Worm (Caenorhabditis elegans) whole organism, midembryonic: ENCODE results near the gene trpp-11.

ENCODE experiments used
- T22C8.4 ChIP-seq: fragments of 200-800 bp; sonication (Bioruptor generic); IDR thresholded peaks from 2 replicates; pipeline ENCODE4 v1.3.6; 2022; ENCODE audit warnings: missing genetic modification characterization, missing compliant biosample characterization
- cog-1 ChIP-seq: sonication (generic microtip); optimal IDR thresholded peaks from 2 replicates; lab custom pipeline; 2016; ENCODE audit warnings: missing genetic modification characterization, missing compliant biosample characterization
- flt-1 ChIP-seq: fragments of 200-800 bp; sonication (Bioruptor generic); IDR thresholded peaks from 2 replicates; pipeline ENCODE4 v1.3.6; 2022; ENCODE audit warnings: missing genetic modification characterization, missing compliant biosample characterization
- klf-2 ChIP-seq: fragments of 200-800 bp; sonication (Bioruptor generic); conservative IDR thresholded peaks from 2 replicates; pipeline ENCODE4 v1.3.6; 2022; ENCODE audit warnings: missing genetic modification reagents, missing genetic modification characterization, missing compliant biosample characterization
- med-1 ChIP-seq: sonication (generic microtip); optimal IDR thresholded peaks from 2 replicates; lab custom pipeline; 2017; ENCODE audit warnings: missing genetic modification characterization, mild to moderate bottlenecking, missing compliant biosample characterization, antibody characterized with exemption, missing genetic modification reagents; ENCODE audit not compliant: insufficient read depth
- ref-1 ChIP-seq: fragments of 200-800 bp; sonication (Bioruptor generic); conservative IDR thresholded peaks from 2 replicates; pipeline ENCODE4 v1.3.6; 2022; ENCODE audit warnings: missing genetic modification reagents, missing genetic modification characterization, missing compliant biosample characterization
- tab-1 ChIP-seq: fragments of 200-800 bp; sonication (Bioruptor generic); IDR thresholded peaks from 2 replicates; pipeline ENCODE4 v1.3.6; 2022; ENCODE audit warnings: missing genetic modification characterization, missing compliant biosample characterization
- ztf-23 ChIP-seq: fragments of 200-800 bp; sonication (Bioruptor generic); IDR thresholded peaks from 2 replicates; pipeline ENCODE4 v1.3.6; 2022; ENCODE audit warnings: missing genetic modification reagents, missing genetic modification characterization, missing compliant biosample characterization
- ztf-29 ChIP-seq: fragments of 200-800 bp; sonication (Bioruptor generic); IDR thresholded peaks from 2 replicates; pipeline ENCODE4 v1.3.6; 2022; ENCODE audit warnings: missing genetic modification reagents, missing genetic modification characterization, missing compliant biosample characterization

Gene trpp-11

DNA sequence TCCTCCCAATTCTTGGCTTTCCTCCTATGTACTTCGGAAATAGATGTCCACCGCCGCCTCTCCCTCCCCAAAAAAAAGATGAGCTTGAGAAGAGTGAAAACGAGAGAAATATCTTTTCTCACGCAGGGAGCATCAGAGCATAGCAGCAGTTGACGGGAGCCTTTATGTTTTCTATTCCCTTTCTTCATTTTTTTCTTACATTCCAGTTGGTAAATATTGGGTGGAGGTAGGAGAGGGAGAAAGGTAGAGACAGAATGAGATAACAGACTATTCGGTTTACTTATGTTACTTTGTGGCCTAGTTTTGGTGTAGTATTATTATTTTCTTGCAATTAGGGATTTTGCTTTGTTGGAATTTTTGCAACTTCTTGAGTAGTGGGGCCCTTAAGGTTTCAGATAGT lies 49.6 kb downstream of the trpp-11 start:
- TF ChIP-seq cog-1 (tag; lab: Kevin White, UChicago): no peak
- no peak for TF ChIP-seq ref-1 (GFP tag; lab: Robert Waterston, UW)
- TF ChIP-seq flt-1 (GFP tag; lab: Robert Waterston, UW): no peak
- no peak for TF ChIP-seq tab-1
- no peak for TF ChIP-seq klf-2 (GFP tag; lab: Robert Waterston, UW)
- TF ChIP-seq ztf-23 (GFP tag; lab: Robert Waterston, UW): no peak
- no peak for TF ChIP-seq med-1 (GFP tag; lab: Kevin White, UChicago)
- TF ChIP-seq T22C8.4 (GFP tag; lab: Robert Waterston, UW): no peak
- no peak for TF ChIP-seq ztf-29

DNA sequence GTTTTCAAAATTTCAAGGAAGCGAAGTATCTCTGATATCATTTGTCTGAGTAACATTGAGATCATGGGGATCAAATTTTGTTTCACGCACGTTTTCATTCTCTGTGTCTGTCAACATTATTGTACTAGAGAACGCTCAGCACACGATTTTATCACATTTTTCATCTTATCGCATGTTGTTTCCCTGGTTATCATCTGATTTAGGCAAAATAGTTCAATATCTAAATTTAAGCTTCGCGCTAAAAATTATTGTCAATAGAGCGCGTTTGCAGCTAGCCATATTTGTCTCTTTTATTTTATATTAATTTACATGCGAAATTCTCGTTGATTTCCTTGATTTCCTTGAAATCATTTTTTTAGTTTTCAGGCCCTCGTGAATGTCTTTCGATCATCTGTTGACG lies 50.5 kb downstream of the trpp-11 start, which contains the start of gene K02F3.2:
Gene K02F3.2, plus strand, starts transcription at position 357 of the 400 bp plus-strand sequence.
- TF ChIP-seq ztf-23 (GFP tag; lab: Robert Waterston, UW) (no peak), tab-1 (no peak), klf-2 (GFP tag; lab: Robert Waterston, UW) (no peak), med-1 (GFP tag; lab: Kevin White, UChicago) (no peak), ref-1 (GFP tag; lab: Robert Waterston, UW) (no peak), T22C8.4 (GFP tag; lab: Robert Waterston, UW) (no peak), ztf-29 (no peak), cog-1 (tag; lab: Kevin White, UChicago) (no peak), flt-1 (GFP tag; lab: Robert Waterston, UW) (no peak)

DNA sequence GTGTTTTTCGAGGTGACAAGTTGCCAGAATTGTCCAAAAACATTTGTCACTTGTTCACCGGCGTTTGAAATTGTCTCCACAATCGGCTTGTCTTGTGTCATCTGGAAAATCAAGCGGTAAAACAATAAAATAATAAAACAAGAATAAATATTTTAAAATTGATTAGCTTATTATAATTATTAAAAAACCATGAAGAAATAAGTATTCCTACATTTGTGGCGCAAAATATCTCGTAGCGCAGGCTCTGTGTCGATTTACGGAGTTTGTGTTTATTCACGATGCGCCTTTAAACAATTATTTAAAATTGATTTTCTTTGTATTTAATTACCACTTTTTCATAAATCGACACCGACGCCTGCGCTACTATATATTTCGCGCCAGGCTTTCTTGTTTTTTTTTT lies 57.4 kb downstream of the trpp-11 start, which contains the start of gene moma-1:
Gene moma-1, minus strand, starts transcription at position 101 of the 400 bp plus-strand sequence.
- TF ChIP-seq ztf-29 (no peak), tab-1 (no peak), ref-1 (GFP tag; lab: Robert Waterston, UW) (no peak), T22C8.4 (GFP tag; lab: Robert Waterston, UW) (no peak), med-1 (GFP tag; lab: Kevin White, UChicago) (no peak), klf-2 (GFP tag; lab: Robert Waterston, UW) (no peak), cog-1 (tag; lab: Kevin White, UChicago) (no peak), ztf-23 (GFP tag; lab: Robert Waterston, UW) (no peak), flt-1 (GFP tag; lab: Robert Waterston, UW) (no peak)

DNA sequence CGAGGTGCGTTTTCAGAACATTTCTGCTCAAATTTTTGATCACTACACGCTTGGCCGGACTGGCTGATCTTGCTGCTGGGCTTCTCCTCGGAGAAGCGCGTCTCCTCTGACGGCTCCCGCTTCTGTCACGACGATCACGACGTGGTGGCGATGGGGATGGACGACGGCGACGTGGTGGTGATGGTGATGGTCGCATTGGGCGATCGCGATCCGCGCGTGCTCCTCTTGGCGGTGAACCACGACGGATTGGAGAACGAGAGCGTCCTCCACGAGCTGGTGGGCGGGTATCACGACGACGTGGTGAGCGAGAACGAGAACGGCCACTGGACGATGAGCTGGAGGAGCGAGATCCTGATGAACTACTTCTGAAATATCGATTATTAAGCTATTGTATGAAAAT lies 58.5 kb downstream of the trpp-11 start:
- TF ChIP-seq cog-1 (tag; lab: Kevin White, UChicago): no peak
- no peak for TF ChIP-seq flt-1 (GFP tag; lab: Robert Waterston, UW)
- TF ChIP-seq T22C8.4 (GFP tag; lab: Robert Waterston, UW): no peak
- no peak for TF ChIP-seq klf-2 (GFP tag; lab: Robert Waterston, UW)
- no peak for TF ChIP-seq ztf-23 (GFP tag; lab: Robert Waterston, UW)

DNA sequence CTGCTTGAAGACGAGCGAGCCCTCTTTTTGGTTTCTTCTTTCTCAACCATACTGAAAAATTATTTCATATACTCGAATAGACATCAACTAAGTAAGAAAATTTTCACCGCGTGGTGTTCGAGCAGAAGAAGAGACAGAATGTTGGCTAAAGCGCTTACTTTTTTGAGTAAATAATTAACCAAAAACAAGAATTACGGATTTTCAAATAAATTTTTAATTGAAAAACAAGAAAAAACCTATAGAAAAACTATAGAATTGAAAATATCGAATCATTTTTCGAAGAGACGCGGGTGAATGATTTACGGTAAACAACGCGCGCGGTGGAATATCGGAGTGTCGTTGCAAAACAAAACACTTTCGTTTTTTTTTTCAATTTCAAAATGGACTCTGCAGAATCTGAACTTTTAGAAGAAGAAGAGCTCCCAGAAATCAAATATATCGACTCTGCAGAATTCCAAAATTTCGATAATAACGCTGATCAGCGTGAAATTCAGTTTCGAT lies 59.0 kb downstream of the trpp-11 start, which contains the start of the genes rnp-5 and tag-51:
Gene rnp-5, minus strand, starts transcription at position 51 of the 501 bp plus-strand sequence.
Gene tag-51, plus strand, starts transcription at position 363 of the 501 bp plus-strand sequence.
- TF ChIP-seq flt-1 (GFP tag; lab: Robert Waterston, UW) (no peak), klf-2 (GFP tag; lab: Robert Waterston, UW) (no peak), ref-1 (GFP tag; lab: Robert Waterston, UW) (no peak), T22C8.4 (GFP tag; lab: Robert Waterston, UW) (no peak), ztf-23 (GFP tag; lab: Robert Waterston, UW) (no peak), ztf-29 (no peak), med-1 (GFP tag; lab: Kevin White, UChicago) (no peak), cog-1 (tag; lab: Kevin White, UChicago) (no peak), tab-1 (no peak)

DNA sequence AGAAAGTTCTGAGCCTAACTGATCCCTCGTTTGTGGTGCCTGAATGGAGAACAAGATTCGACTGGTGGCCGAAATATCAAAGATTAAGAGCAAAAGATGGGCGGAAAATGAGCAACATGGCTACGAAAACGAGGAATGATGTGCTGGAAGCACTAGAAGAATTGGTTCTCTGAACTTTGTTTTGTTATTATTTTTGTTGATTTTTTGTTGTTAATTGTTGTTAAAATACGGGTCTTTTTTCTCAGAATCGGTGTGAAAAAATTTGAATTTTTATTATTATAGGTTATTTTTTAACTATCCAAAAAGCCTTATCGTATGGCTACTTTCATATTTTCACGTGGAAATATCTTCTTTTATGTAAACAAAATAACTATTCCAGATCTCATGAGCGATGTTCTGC lies 61.3 kb downstream of the trpp-11 start, which contains the start of gene K02F3.12:
Gene K02F3.12, plus strand, starts transcription at position 301 of the 400 bp plus-strand sequence.
- TF ChIP-seq med-1 (GFP tag; lab: Kevin White, UChicago): no peak
- TF ChIP-seq tab-1: no peak
- no peak for TF ChIP-seq klf-2 (GFP tag; lab: Robert Waterston, UW)
- no peak for TF ChIP-seq cog-1 (tag; lab: Kevin White, UChicago)
- no peak for TF ChIP-seq ztf-23 (GFP tag; lab: Robert Waterston, UW)
- no peak for TF ChIP-seq flt-1 (GFP tag; lab: Robert Waterston, UW)
- TF ChIP-seq T22C8.4 (GFP tag; lab: Robert Waterston, UW): no peak
- TF ChIP-seq ztf-29: no peak
- TF ChIP-seq ref-1 (GFP tag; lab: Robert Waterston, UW): no peak

DNA sequence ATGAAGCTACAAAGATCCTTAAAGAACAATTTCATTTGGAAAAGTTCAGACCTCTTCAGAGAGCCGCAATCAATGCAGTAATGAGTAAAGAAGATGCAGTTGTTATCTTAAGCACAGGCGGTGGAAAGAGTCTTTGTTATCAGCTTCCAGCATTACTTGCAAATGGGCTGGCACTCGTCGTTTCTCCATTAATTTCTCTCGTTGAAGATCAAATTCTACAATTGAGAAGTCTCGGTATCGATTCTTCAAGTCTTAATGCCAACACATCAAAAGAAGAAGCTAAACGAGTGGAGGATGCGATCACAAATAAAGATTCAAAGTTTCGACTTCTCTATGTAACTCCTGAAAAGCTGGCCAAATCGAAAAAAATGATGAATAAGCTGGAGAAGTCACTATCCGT lies 62.0 kb downstream of the trpp-11 start:
- no peak for TF ChIP-seq T22C8.4 (GFP tag; lab: Robert Waterston, UW)
- TF ChIP-seq ref-1 (GFP tag; lab: Robert Waterston, UW): no peak
- no peak for TF ChIP-seq med-1 (GFP tag; lab: Kevin White, UChicago)
- TF ChIP-seq cog-1 (tag; lab: Kevin White, UChicago): no peak
- no peak for TF ChIP-seq flt-1 (GFP tag; lab: Robert Waterston, UW)
- TF ChIP-seq tab-1: no peak
- TF ChIP-seq klf-2 (GFP tag; lab: Robert Waterston, UW): no peak
- TF ChIP-seq ztf-29: no peak
- no peak for TF ChIP-seq ztf-23 (GFP tag; lab: Robert Waterston, UW)
